Fruit fly (Drosophila melanogaster): ENCODE results near the gene CG14218.
A peak's percentile ranks its signal among the peaks of the same experiment; 100 is the strongest.

CG14218 gene

dm6 chrX:19597684-19598363 lies 16.0 kb upstream of the CG14218 start, which contains the start of gene RpS10b (continued):
- TF ChIP-seq ERR (GFP tag; optimal IDR thresholded peaks at IDR 0.05) (peak; percentile 40), insv (GFP tag; optimal IDR thresholded peaks at IDR 0.05) (peak in 1 of 2 experiments; percentile 83), pb (GFP tag; optimal IDR thresholded peaks at IDR 0.05) (peak; percentile 93), CG30020 (tag; optimal IDR thresholded peaks at IDR 0.05) (peak; percentile 69), CrebB (tag; optimal IDR thresholded peaks at IDR 0.05) (peak; percentile 94), run (tag; optimal IDR thresholded peaks at IDR 0.05) (peak; percentile 70), Mrtf (GFP tag; IDR thresholded peaks at IDR 0.05) (peak; percentile 72; the same call in 2 of the 3 replicates), CG10147 (GFP tag; optimal IDR thresholded peaks at IDR 0.05) (peak; percentile 88), btn (GFP tag; optimal IDR thresholded peaks at IDR 0.05) (peak; percentile 90), Spps (tag; optimal IDR thresholded peaks at IDR 0.05) (peak; percentile 65), CG6813 (GFP tag; optimal IDR thresholded peaks at IDR 0.05) (peak; percentile 96), Chrac-16 (GFP tag; optimal IDR thresholded peaks at IDR 0.05) (peak; percentile 68), CG9932 (GFP tag; IDR thresholded peaks at IDR 0.05) (peak; percentile 55), CG31224 (GFP tag; IDR thresholded peaks at IDR 0.05) (peak; percentile 59), CG33557 (GFP tag; optimal IDR thresholded peaks at IDR 0.05) (peak; percentile 86), esg (GFP tag; conservative IDR thresholded peaks at IDR 0.05) (0 out of 2 replicates have a peak, but pooled peaks have one; percentile 19), dmrt11E (tag; optimal IDR thresholded peaks at IDR 0.05) (peak; percentile 85), wdn (GFP tag; IDR thresholded peaks at IDR 0.05) (peak; percentile 72), Dfd (GFP tag; optimal IDR thresholded peaks at IDR 0.05) (no peak), grn (GFP tag; optimal IDR thresholded peaks at IDR 0.05) (peak; percentile 79), CG3065 (GFP tag; optimal IDR thresholded peaks at IDR 0.05) (peak; percentile 67), CG7786 (GFP tag; optimal IDR thresholded peaks at IDR 0.05) (peak; percentile 81), fd64A (GFP tag; optimal IDR thresholded peaks at IDR 0.05) (peak; percentile 95), CG4282 (GFP tag; optimal IDR thresholded peaks at IDR 0.05) (no peak), stc (GFP tag; IDR thresholded peaks at IDR 0.05) (peak; percentile 72; the same call in 1 of the 2 replicates), zf30C (GFP tag; optimal IDR thresholded peaks at IDR 0.05) (peak; percentile 53), Scr (GFP tag; IDR thresholded peaks at IDR 0.05; ENCODE audit: partially characterized antibody) (peak; percentile 97), al (GFP tag; IDR thresholded peaks at IDR 0.05) (peak; percentile 63), az2 (GFP tag; optimal IDR thresholded peaks at IDR 0.05) (peak; percentile 67), CG9797 (GFP tag; optimal IDR thresholded peaks at IDR 0.05) (peak; percentile 86), CG6654 (GFP tag; optimal IDR thresholded peaks at IDR 0.05) (peak; percentile 77), CG8089 (GFP tag; optimal IDR thresholded peaks at IDR 0.05) (peak; percentile 91), sens-2 (GFP tag; IDR thresholded peaks at IDR 0.05) (peak; percentile 89), D19A (tag; optimal IDR thresholded peaks at IDR 0.05) (peak; percentile 31), CG13775 (GFP tag; optimal IDR thresholded peaks at IDR 0.05) (peak; percentile 97), salm (tag; optimal IDR thresholded peaks at IDR 0.05) (peak; percentile 83), CG12299 (tag; optimal IDR thresholded peaks at IDR 0.05) (peak; percentile 83), CG2712 (tag; optimal IDR thresholded peaks at IDR 0.05) (peak; percentile 74), NFAT (GFP tag; IDR thresholded peaks at IDR 0.05) (peak; percentile 85), ind (GFP tag; optimal IDR thresholded peaks at IDR 0.05) (peak; percentile 72), CG13296 (GFP tag; optimal IDR thresholded peaks at IDR 0.05) (peak; percentile 95), Tbp (GFP tag; optimal IDR thresholded peaks at IDR 0.05) (peak; percentile 39), CG15696 (tag; optimal IDR thresholded peaks at IDR 0.05) (peak; percentile 32), bcd (GFP tag; optimal IDR thresholded peaks at IDR 0.05) (peak; percentile 95), CG17361 (GFP tag; IDR thresholded peaks at IDR 0.05) (peak; percentile 93), lab (GFP tag; optimal IDR thresholded peaks at IDR 0.05) (peak; percentile 96), CG7928 (GFP tag; optimal IDR thresholded peaks at IDR 0.05) (peak; percentile 67), dpn (GFP tag; optimal IDR thresholded peaks at IDR 0.05) (peak; percentile 58 to 79), ab (GFP tag; optimal IDR thresholded peaks at IDR 0.05) (no peak), hb (GFP tag; IDR thresholded peaks at IDR 0.05; ENCODE audit: partially characterized antibody) (peak; percentile 93)

All from whole organism, embryonic.